Fruit fly (Drosophila melanogaster) whole organism, wandering third instar larva: Measurements from ENCODE around the gene CG31157.

ENCODE experiments used
- Abd-B ChIP-seq: fragments of >200 bp; optimal IDR thresholded peaks from 2 replicates; lab custom pipeline; 2017; ENCODE audit warnings: missing biosample characterization, missing genetic modification characterization
- CG32264 ChIP-seq: fragments of 200-800 bp; sonication (Bioruptor generic); optimal IDR thresholded peaks from 2 replicates; lab custom pipeline; 2016; ENCODE audit warnings: missing biosample characterization, missing genetic modification characterization
- CG9705 ChIP-seq: fragments of 200-800 bp; sonication (Bioruptor generic); optimal IDR thresholded peaks from 2 replicates; lab custom pipeline; 2018; ENCODE audit warnings: missing biosample characterization, mild to moderate bottlenecking, missing genetic modification characterization
- CrebA ChIP-seq: fragments of 200-800 bp; sonication (Bioruptor generic); optimal IDR thresholded peaks from 2 replicates; lab custom pipeline; 2016; ENCODE audit warnings: missing biosample characterization, mild to moderate bottlenecking, missing genetic modification characterization, borderline replicate concordance
- Dfd ChIP-seq: fragments of >200 bp; optimal IDR thresholded peaks from 2 replicates; lab custom pipeline; 2017; ENCODE audit warnings: missing biosample characterization, missing genetic modification characterization
- Dif ChIP-seq: fragments of 200-275, 200-300 bp; sonication (Bioruptor generic); optimal IDR thresholded peaks from 2 replicates; lab custom pipeline; 2018; ENCODE audit warnings: missing biosample characterization, missing genetic modification characterization; ENCODE audit not compliant: partially characterized antibody
- GATAd ChIP-seq: sonication (Bioruptor generic); optimal IDR thresholded peaks from 2 replicates; lab custom pipeline; 2016; ENCODE audit warnings: missing biosample characterization, missing genetic modification characterization
- HLH106 ChIP-seq: fragments of 200-800 bp; optimal IDR thresholded peaks from 3 replicates; lab custom pipeline; 2019; ENCODE audit warnings: missing biosample characterization, mild to moderate bottlenecking, missing genetic modification characterization, moderate library complexity
- Hnf4 ChIP-seq: fragments of 200-800 bp; sonication (Bioruptor generic); optimal IDR thresholded peaks from 2 replicates; lab custom pipeline; 2016; ENCODE audit warnings: missing biosample characterization, mild to moderate bottlenecking, missing genetic modification characterization
- Hr78 ChIP-seq: fragments of >200 bp; optimal IDR thresholded peaks from 2 replicates; lab custom pipeline; 2017; ENCODE audit warnings: missing biosample characterization, missing genetic modification characterization
- Hr83 ChIP-seq: fragments of 200-300 bp; sonication (Bioruptor generic); optimal IDR thresholded peaks from 2 replicates; lab custom pipeline; 2016; ENCODE audit warnings: missing biosample characterization, mild to moderate bottlenecking, missing genetic modification characterization, moderate library complexity; ENCODE audit not compliant: poor library complexity, severe bottlenecking
- Jra ChIP-seq: sonication (Bioruptor generic); optimal IDR thresholded peaks from 2 replicates; lab custom pipeline; 2016; ENCODE audit warnings: missing biosample characterization, missing genetic modification characterization
- Mio ChIP-seq: sonication (Bioruptor generic); optimal IDR thresholded peaks from 2 replicates; lab custom pipeline; 2016; ENCODE audit warnings: missing biosample characterization, missing genetic modification characterization
- Myc ChIP-seq: fragments of >200 bp; optimal IDR thresholded peaks from 2 replicates; lab custom pipeline; 2017
- N ChIP-seq: fragments of >200 bp; optimal IDR thresholded peaks from 2 replicates; lab custom pipeline; 2018; ENCODE audit warnings: missing biosample characterization, missing external identifiers, missing genetic modification characterization
- OdsH ChIP-seq: fragments of 200-800 bp; sonication (Bioruptor generic); optimal IDR thresholded peaks from 2 replicates; lab custom pipeline; 2016; ENCODE audit warnings: missing biosample characterization, mild to moderate bottlenecking, missing genetic modification characterization
- Rel ChIP-seq, 2 experiments: fragments of 200-800 bp; sonication (Bioruptor generic) in 1 of 2; optimal IDR thresholded peaks; 2 replicates in 1 of 2; 3 replicates in 1 of 2; lab custom pipeline; 2016 to 2019; ENCODE audit warnings: mild to moderate bottlenecking in 2 of 2, missing biosample characterization in 2 of 2, missing genetic modification characterization in 2 of 2, moderate library complexity in 1 of 2
- Sp1 ChIP-seq: fragments of 200-800 bp; sonication (Bioruptor generic); optimal IDR thresholded peaks from 3 replicates; lab custom pipeline; 2019; ENCODE audit warnings: missing biosample characterization, mild to moderate bottlenecking, missing genetic modification characterization, moderate library complexity
- Vsx2 ChIP-seq: fragments of 200-300, 225-300 bp; sonication (Bioruptor generic); optimal IDR thresholded peaks from 2 replicates; lab custom pipeline; 2018; ENCODE audit warnings: missing biosample characterization, missing genetic modification characterization; ENCODE audit not compliant: partially characterized antibody
- br ChIP-seq: fragments of 200-800 bp; sonication (Bioruptor generic); optimal IDR thresholded peaks from 2 replicates; lab custom pipeline; 2016; ENCODE audit warnings: missing biosample characterization, missing genetic modification characterization
- brk ChIP-seq: fragments of 200-800 bp; sonication (Bioruptor generic); optimal IDR thresholded peaks from 2 replicates; lab custom pipeline; 2016; ENCODE audit warnings: missing biosample characterization, mild to moderate bottlenecking, missing genetic modification characterization
- dl ChIP-seq, 2 experiments: fragments of 175-275, 200-275 bp in 1 of 2; fragments of 200-275 bp in 1 of 2; sonication (Bioruptor generic); optimal IDR thresholded peaks; lab custom pipeline; 2018; ENCODE audit warnings: mild to moderate bottlenecking in 2 of 2, missing biosample characterization in 2 of 2, missing genetic modification characterization in 2 of 2, moderate library complexity in 2 of 2; ENCODE audit not compliant: partially characterized antibody in 2 of 2, insufficient read depth in 1 of 2
- dmrt93B ChIP-seq: fragments of 200-800 bp; sonication (Bioruptor generic); optimal IDR thresholded peaks from 2 replicates; lab custom pipeline; 2018; ENCODE audit warnings: missing biosample characterization, mild to moderate bottlenecking, missing genetic modification characterization
- dsf ChIP-seq: sonication (Bioruptor generic); optimal IDR thresholded peaks from 2 replicates; lab custom pipeline; 2016; ENCODE audit warnings: missing biosample characterization, missing genetic modification characterization, borderline replicate concordance
- ey ChIP-seq: fragments of 200-800 bp; sonication (Bioruptor generic); optimal IDR thresholded peaks from 2 replicates; lab custom pipeline; 2016; ENCODE audit warnings: missing biosample characterization, missing genetic modification characterization
- foxo ChIP-seq, 2 experiments: fragments of 200-800 bp; sonication (Bioruptor generic); optimal IDR thresholded peaks; 2 replicates in 1 of 2; 3 replicates in 1 of 2; lab custom pipeline; 2016 to 2017; ENCODE audit warnings: missing biosample characterization in 2 of 2, missing genetic modification characterization in 2 of 2
- fru ChIP-seq: fragments of 200-800 bp; sonication (Bioruptor generic); optimal IDR thresholded peaks from 3 replicates; lab custom pipeline; 2016; ENCODE audit warnings: missing biosample characterization, mild to moderate bottlenecking, missing genetic modification characterization
- h ChIP-seq: fragments of 200-800 bp; sonication (Bioruptor generic); optimal IDR thresholded peaks from 3 replicates; lab custom pipeline; 2016; ENCODE audit warnings: missing biosample characterization, mild to moderate bottlenecking, missing genetic modification characterization
- jim ChIP-seq: fragments of 175-275, 200-325 bp; sonication (Bioruptor generic); optimal IDR thresholded peaks from 2 replicates; lab custom pipeline; 2016; ENCODE audit warnings: missing biosample characterization, mild to moderate bottlenecking, missing genetic modification characterization
- lola ChIP-seq: fragments of >200 bp; optimal IDR thresholded peaks from 2 replicates; lab custom pipeline; 2017; ENCODE audit warnings: missing biosample characterization, missing genetic modification characterization
- pan ChIP-seq: fragments of >200 bp; optimal IDR thresholded peaks from 2 replicates; lab custom pipeline; 2017
- psq ChIP-seq: fragments of 200-800 bp; sonication (Bioruptor generic); optimal IDR thresholded peaks from 3 replicates; lab custom pipeline; 2017; ENCODE audit warnings: missing biosample characterization, mild to moderate bottlenecking, missing genetic modification characterization, moderate library complexity
- rgr ChIP-seq: fragments of 200-800 bp; sonication (Bioruptor generic); optimal IDR thresholded peaks from 3 replicates; lab custom pipeline; 2016; ENCODE audit warnings: missing biosample characterization, mild to moderate bottlenecking, missing genetic modification characterization
- sage ChIP-seq: fragments of 200-800 bp; sonication (Bioruptor generic); optimal IDR thresholded peaks from 2 replicates; lab custom pipeline; 2016; ENCODE audit warnings: missing biosample characterization, mild to moderate bottlenecking, missing genetic modification characterization
- sv ChIP-seq: fragments of 200-800 bp; sonication (Bioruptor generic); optimal IDR thresholded peaks from 3 replicates; lab custom pipeline; 2016; ENCODE audit warnings: missing biosample characterization, missing genetic modification characterization
- usp ChIP-seq: fragments of >200 bp; optimal IDR thresholded peaks from 2 replicates; lab custom pipeline; 2017; ENCODE audit warnings: missing biosample characterization, missing genetic modification characterization
- woc ChIP-seq: sonication (Bioruptor generic); optimal IDR thresholded peaks from 2 replicates; lab custom pipeline; 2016; ENCODE audit warnings: missing biosample characterization, mild to moderate bottlenecking, missing genetic modification characterization

The CG31157 gene

dm6 chr3R:13042258-13043032 lies 5.1 kb upstream of the CG31157 start, which contains the start of gene snk:
Gene snk (minus strand): TSS chr3R:13042770.
- TF ChIP-seq N (GFP tag; lab: Kevin White, UChicago) (no peak), Vsx2 (no peak), Dfd (GFP tag; lab: Kevin White, UChicago) (peak; percentile 61)
- TF ChIP-seq, all 38 proteins: peak for 1

- TF ChIP-seq fru (GFP tag; lab: Kevin White, UChicago) = no peak
- no peak for TF ChIP-seq sv (GFP tag; lab: Kevin White, UChicago)
- no peak for TF ChIP-seq Mio
- TF ChIP-seq foxo (GFP tag; optimal IDR thresholded peaks at IDR 0.05; lab: Kevin White, UChicago) = no peak
- no peak for TF ChIP-seq rgr
- no peak for TF ChIP-seq Sp1 (GFP tag; lab: Kevin White, UChicago)
- TF ChIP-seq dmrt93B (GFP tag; lab: Kevin White, UChicago) = no peak
- TF ChIP-seq sage = no peak
- no peak for TF ChIP-seq Hr83 (GFP tag; lab: Kevin White, UChicago)
- TF ChIP-seq woc = no peak
- no peak for TF ChIP-seq Dfd (GFP tag; lab: Kevin White, UChicago)
- no peak for TF ChIP-seq br (GFP tag; lab: Kevin White, UChicago)
Measured at dm6 chr3R:13043857-13044256, 3.7 kb upstream of the CG31157 start, which contains the start of gene CG45122. Gene CG45122 (plus strand): TSS chr3R:13044157.

dm6 chr3R:13044459-13044858 lies 3.1 kb upstream of the CG31157 start, which contains the start of gene Hsc70-2:
Gene Hsc70-2 (plus strand): TSS chr3R:13044759.
- TF ChIP-seq CG32264 (GFP tag; lab: Kevin White, UChicago) = no peak
- TF ChIP-seq pan (lab: Kevin White, UChicago) = no peak
- TF ChIP-seq Vsx2 = no peak
- TF ChIP-seq dl (GFP tag; optimal IDR thresholded peaks at IDR 0.05; lab: Kevin White, UChicago; ENCODE audit: insufficient read depth in 1 of 2, partially characterized antibody in 2 of 2) = no peak
- TF ChIP-seq Hnf4 (GFP tag; lab: Kevin White, UChicago) = no peak
- no peak for TF ChIP-seq h (GFP tag; lab: Kevin White, UChicago)
- no peak for TF ChIP-seq Jra (GFP tag; lab: Kevin White, UChicago)
- TF ChIP-seq Dif (GFP tag; lab: Kevin White, UChicago) = no peak
- TF ChIP-seq N (GFP tag; lab: Kevin White, UChicago) = no peak
- no peak for TF ChIP-seq jim
- no peak for TF ChIP-seq OdsH (GFP tag; lab: Kevin White, UChicago)
- no peak for TF ChIP-seq CG9705 (GFP tag; lab: Kevin White, UChicago)
- no peak for TF ChIP-seq woc

dm6 chr3R:13051298-13051723 lies 3.8 kb downstream of the CG31157 start, which contains the start of gene CG7966:
Gene CG7966 (minus strand): TSS chr3R:13051453.
- TF ChIP-seq ey (GFP tag; lab: Kevin White, UChicago) (no peak), foxo (GFP tag; optimal IDR thresholded peaks at IDR 0.05; lab: Kevin White, UChicago) (peak in 1 of 2 experiments; percentile 92), Hnf4 (GFP tag; lab: Kevin White, UChicago) (peak; percentile 73), CG32264 (GFP tag; lab: Kevin White, UChicago) (no peak), jim (peak; percentile 53), Jra (GFP tag; lab: Kevin White, UChicago) (peak; percentile 15), Vsx2 (peak; percentile 83), Mio (no peak), dl (GFP tag; optimal IDR thresholded peaks at IDR 0.05; lab: Kevin White, UChicago; ENCODE audit: insufficient read depth in 1 of 2, partially characterized antibody in 2 of 2) (peak; percentile 30 to 58), fru (GFP tag; lab: Kevin White, UChicago) (no peak), Rel (GFP tag; optimal IDR thresholded peaks at IDR 0.05; lab: Kevin White, UChicago) (no peak), Rel (tag; optimal IDR thresholded peaks at IDR 0.05; lab: Kevin White, UChicago) (peak; percentile 86), CrebA (no peak), usp (GFP tag; lab: Kevin White, UChicago) (no peak), br (GFP tag; lab: Kevin White, UChicago) (peak; percentile 5), HLH106 (tag; lab: Kevin White, UChicago) (no peak), CG9705 (GFP tag; lab: Kevin White, UChicago) (no peak), brk (GFP tag; lab: Kevin White, UChicago) (no peak), Myc (lab: Kevin White, UChicago) (no peak), pan (lab: Kevin White, UChicago) (no peak), psq (GFP tag; lab: Kevin White, UChicago) (no peak), GATAd (no peak), Hr83 (GFP tag; lab: Kevin White, UChicago) (peak; percentile 98), Abd-B (GFP tag; lab: Kevin White, UChicago) (no peak), Dif (GFP tag; lab: Kevin White, UChicago) (peak; percentile 59), Sp1 (GFP tag; lab: Kevin White, UChicago) (no peak), sage (peak; percentile 55), Dfd (GFP tag; lab: Kevin White, UChicago) (no peak), rgr (no peak), lola (GFP tag; lab: Kevin White, UChicago) (no peak), N (GFP tag; lab: Kevin White, UChicago) (no peak), OdsH (GFP tag; lab: Kevin White, UChicago) (peak; percentile 35), woc (no peak), dsf (no peak), dmrt93B (GFP tag; lab: Kevin White, UChicago) (no peak), Hr78 (GFP tag; lab: Kevin White, UChicago) (no peak), sv (GFP tag; lab: Kevin White, UChicago) (no peak)
